Worm (Caenorhabditis elegans): Measurements from ENCODE around the gene F44F4.10.
"Not testable (repeated sequence)": the region's sequence is repeated elsewhere in the genome, so short reads cannot be mapped to it uniquely, and the experiment has no call there.

The F44F4.10 gene

DNA sequence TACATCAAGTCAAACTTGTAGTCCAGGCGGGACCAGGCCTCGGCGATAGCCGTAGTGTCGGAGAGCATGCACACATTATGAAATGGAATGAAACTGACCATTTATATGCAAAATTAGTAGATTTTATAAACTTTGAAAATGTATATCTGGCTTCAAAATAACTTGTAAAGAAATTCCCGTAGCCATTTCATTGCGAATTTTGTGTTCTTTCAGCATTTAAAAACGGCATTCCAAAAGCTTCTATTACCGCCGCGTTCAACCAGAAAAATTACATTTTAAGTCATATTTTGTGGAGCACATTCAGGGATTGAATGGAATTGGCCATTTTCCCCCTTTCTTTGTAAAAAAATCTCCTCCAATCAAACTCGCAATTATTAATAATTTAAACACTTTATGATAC is 5.8 kb upstream of the F44F4.10 start, which contains the start of gene Y19D2B.1:
Gene Y19D2B.1, minus strand, starts transcription at position 101 of the 400 bp plus-strand sequence.
- TF ChIP-seq F13C5.2 (tag; optimal IDR thresholded peaks at IDR 0.05); ceh-36 (tag; optimal IDR thresholded peaks at IDR 0.05); scrt-1 (GFP tag; IDR thresholded peaks at IDR 0.05): not testable (repeated sequence)

- TF ChIP-seq tbx-37 (GFP tag; conservative IDR thresholded peaks at IDR 0.05): no peak
- TF ChIP-seq tbx-11 (GFP tag; IDR thresholded peaks at IDR 0.05): no peak
- no peak for TF ChIP-seq sea-1 (GFP tag; conservative IDR thresholded peaks at IDR 0.05)
- TF ChIP-seq hnd-1 (tag; optimal IDR thresholded peaks at IDR 0.05): no peak
These were observed 1.3 kb upstream of the F44F4.10 start, which contains the start of gene tba-4 for ce11 chrII:10918293-10918756. tba-4 (plus strand) TSS chrII:10918706.

DNA sequence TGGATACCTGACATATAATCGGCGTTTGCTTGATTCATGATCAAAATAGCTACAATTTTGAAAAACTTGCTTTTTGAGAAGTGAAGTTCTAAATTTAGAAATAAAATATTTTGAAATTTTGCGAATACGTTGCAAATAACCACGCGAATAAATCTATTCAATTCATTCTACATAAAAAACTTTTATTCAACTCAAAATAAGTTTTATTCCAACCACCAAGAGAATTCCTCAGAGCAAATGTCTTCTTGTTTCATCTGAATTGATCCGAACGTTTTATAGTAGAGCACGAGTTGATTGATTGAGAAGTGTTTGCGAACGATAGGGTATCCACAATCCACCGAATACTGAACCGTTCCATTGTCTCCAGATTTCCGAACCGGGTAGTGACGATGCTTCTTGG is 1.3 kb downstream of the F44F4.10 start, which contains the start of gene F44F4.9:
Gene F44F4.9, minus strand, starts transcription at position 101 of the 400 bp plus-strand sequence.
- TF ChIP-seq hnd-1 (tag; optimal IDR thresholded peaks at IDR 0.05) (no peak), ceh-13 (GFP tag; optimal IDR thresholded peaks at IDR 0.05) (no peak), tbx-11 (GFP tag; IDR thresholded peaks at IDR 0.05) (no peak), tbx-37 (GFP tag; conservative IDR thresholded peaks at IDR 0.05) (no peak), ceh-36 (tag; optimal IDR thresholded peaks at IDR 0.05) (no peak), aly-1 (tag; optimal IDR thresholded peaks at IDR 0.05) (no peak), hmbx-1 (tag; optimal IDR thresholded peaks at IDR 0.05) (no peak), sea-1 (GFP tag; conservative IDR thresholded peaks at IDR 0.05) (no peak), flt-1 (GFP tag; IDR thresholded peaks at IDR 0.05) (no peak), ama-1 (optimal IDR thresholded peaks at IDR 0.05) (no peak), F13C5.2 (tag; optimal IDR thresholded peaks at IDR 0.05) (no peak), B0310.2 (tag; optimal IDR thresholded peaks at IDR 0.05) (no peak), ets-7 (tag; optimal IDR thresholded peaks at IDR 0.05) (no peak), tra-4 (tag; optimal IDR thresholded peaks at IDR 0.05) (no peak), hmg-4 (GFP tag; optimal IDR thresholded peaks at IDR 0.05) (no peak), scrt-1 (GFP tag; IDR thresholded peaks at IDR 0.05) (no peak), pes-1 (GFP tag; IDR thresholded peaks at IDR 0.05) (no peak)

DNA sequence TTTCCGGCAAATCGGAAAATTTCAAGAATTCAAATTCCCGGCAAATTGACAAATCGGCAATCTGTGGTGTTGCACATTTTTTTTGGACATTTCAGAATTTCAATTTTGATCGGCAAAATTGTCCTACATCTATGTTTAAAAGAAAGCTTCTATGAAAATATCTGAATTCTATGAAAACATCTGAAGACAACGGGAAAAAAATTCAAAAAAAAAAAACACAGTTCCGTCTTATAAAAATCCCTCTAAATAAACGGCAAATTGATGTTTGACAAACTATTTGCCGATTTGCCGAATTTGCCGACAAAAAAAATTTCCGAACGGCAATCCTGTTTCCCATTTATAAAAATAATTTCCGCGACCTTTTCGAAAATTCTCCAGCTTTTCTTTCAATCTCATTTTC is 2.7 kb downstream of the F44F4.10 start, which contains the start of gene F44F4.15:
Gene F44F4.15, plus strand, starts transcription at position 301 of the 400 bp plus-strand sequence.
- TF ChIP-seq flt-1 (GFP tag; IDR thresholded peaks at IDR 0.05): no peak
- no peak for TF ChIP-seq B0310.2 (tag; optimal IDR thresholded peaks at IDR 0.05)

ce11 chrII:10912995-10913394 is 4.1 kb downstream of the F44F4.10 start:
- TF ChIP-seq pes-1 (GFP tag; IDR thresholded peaks at IDR 0.05) (no peak), ceh-36 (tag; optimal IDR thresholded peaks at IDR 0.05) (no peak), scrt-1 (GFP tag; IDR thresholded peaks at IDR 0.05) (no peak), hnd-1 (tag; optimal IDR thresholded peaks at IDR 0.05) (no peak), hmg-4 (GFP tag; optimal IDR thresholded peaks at IDR 0.05) (no peak), hmbx-1 (tag; optimal IDR thresholded peaks at IDR 0.05) (no peak), tbx-37 (GFP tag; conservative IDR thresholded peaks at IDR 0.05) (no peak), ets-7 (tag; optimal IDR thresholded peaks at IDR 0.05) (no peak), sea-1 (GFP tag; conservative IDR thresholded peaks at IDR 0.05) (no peak), tbx-11 (GFP tag; IDR thresholded peaks at IDR 0.05) (no peak), ama-1 (optimal IDR thresholded peaks at IDR 0.05) (no peak)

DNA sequence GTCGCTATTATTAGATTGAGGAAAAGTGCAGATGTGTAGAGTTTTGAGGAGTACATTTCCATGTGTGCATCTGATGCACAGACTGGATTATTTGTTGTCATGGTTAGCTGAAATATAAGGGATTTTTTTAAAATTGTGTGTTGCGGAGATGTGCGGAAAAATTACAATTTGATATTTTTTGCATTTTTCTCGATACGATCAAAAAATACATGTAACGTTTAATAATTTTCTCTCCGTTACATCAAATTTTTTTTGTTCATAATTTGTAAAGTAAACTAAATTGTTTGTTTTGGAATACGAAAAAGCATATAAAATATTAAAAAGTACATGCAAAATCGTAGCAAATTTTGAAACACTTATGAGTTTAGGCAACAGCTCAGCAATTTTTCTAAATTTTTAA is 6.9 kb downstream of the F44F4.10 start, which contains the start of gene sra-11:
Gene sra-11, minus strand, starts transcription at position 101 of the 400 bp plus-strand sequence.
- no peak for TF ChIP-seq ama-1 (optimal IDR thresholded peaks at IDR 0.05)

DNA sequence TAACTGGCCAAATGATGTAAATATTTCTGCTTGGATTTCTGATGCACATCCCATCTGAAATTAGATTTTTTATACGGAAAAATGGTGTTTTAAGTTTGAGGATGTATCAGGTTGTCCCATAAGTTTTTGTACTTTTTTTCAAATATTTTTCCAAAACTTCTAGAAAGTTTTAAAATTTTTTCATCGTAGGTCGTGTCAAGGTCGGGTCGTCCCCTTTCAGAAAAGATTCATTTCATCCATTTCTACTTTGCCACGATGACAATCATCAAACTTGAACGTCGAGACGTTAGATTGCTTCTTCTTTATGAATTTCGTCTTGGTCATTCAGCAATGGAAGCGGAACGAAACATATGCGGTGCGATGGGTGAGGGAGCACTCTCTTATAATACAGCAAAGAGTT is 12.7 kb downstream of the F44F4.10 start, which contains the start of gene sra-12:
Gene sra-12, minus strand, starts transcription at position 101 of the 400 bp plus-strand sequence.
- TF ChIP-seq sea-1 (GFP tag; conservative IDR thresholded peaks at IDR 0.05); hmbx-1 (tag; optimal IDR thresholded peaks at IDR 0.05); F13C5.2 (tag; optimal IDR thresholded peaks at IDR 0.05): not testable (repeated sequence)

DNA sequence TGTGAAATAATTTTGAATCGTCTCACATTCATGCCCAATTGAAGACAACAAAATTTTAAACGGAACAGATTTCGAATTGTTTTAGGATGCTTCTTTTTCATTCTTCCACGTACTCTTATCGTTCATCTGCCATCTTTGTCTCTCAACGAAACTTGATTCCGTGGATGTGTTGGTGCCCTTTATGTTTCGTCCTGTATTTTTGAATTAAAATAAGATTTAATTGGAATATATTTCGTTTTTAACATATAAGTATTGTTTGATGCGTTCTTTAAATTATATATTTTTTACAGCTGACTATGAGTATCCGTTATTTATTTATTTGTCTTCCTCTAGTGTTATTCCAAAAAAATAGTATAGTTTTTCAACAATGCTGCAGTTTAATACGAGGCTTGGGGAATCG is 15.0 kb downstream of the F44F4.10 start, which contains the start of gene gly-1:
Gene gly-1, minus strand, starts transcription at position 101 of the 400 bp plus-strand sequence.
- no peak for TF ChIP-seq ceh-13 (GFP tag; optimal IDR thresholded peaks at IDR 0.05)

DNA sequence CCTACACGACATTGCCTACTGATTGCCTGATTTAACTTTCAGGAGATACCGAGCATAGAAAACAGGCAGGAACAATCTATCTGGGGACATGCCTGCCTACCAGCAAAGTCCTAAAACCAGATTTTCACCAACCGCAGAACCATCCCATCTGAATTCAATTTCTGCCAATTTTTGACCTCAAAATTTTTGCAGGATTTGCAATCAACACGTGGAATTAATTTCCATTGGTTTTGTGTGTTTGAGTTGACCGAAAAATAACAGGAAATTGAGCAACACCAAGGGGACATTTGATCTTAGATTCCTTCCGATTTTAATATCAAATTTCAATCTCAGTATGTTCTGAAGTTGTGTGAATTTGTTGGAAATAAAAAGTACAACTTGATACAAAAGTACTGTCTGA is 18.1 kb downstream of the F44F4.10 start:
- TF ChIP-seq ets-7 (tag; optimal IDR thresholded peaks at IDR 0.05): no peak
- no peak for TF ChIP-seq scrt-1 (GFP tag; IDR thresholded peaks at IDR 0.05)
- no peak for TF ChIP-seq B0310.2 (tag; optimal IDR thresholded peaks at IDR 0.05)
- TF ChIP-seq aly-1 (tag; optimal IDR thresholded peaks at IDR 0.05): no peak
- TF ChIP-seq ama-1 (optimal IDR thresholded peaks at IDR 0.05): no peak
- TF ChIP-seq sea-1 (GFP tag; conservative IDR thresholded peaks at IDR 0.05): no peak
- TF ChIP-seq tra-4 (tag; optimal IDR thresholded peaks at IDR 0.05): no peak
- TF ChIP-seq tbx-11 (GFP tag; IDR thresholded peaks at IDR 0.05): no peak
- no peak for TF ChIP-seq pes-1 (GFP tag; IDR thresholded peaks at IDR 0.05)
- no peak for TF ChIP-seq flt-1 (GFP tag; IDR thresholded peaks at IDR 0.05)
- no peak for TF ChIP-seq hnd-1 (tag; optimal IDR thresholded peaks at IDR 0.05)
- TF ChIP-seq hmbx-1 (tag; optimal IDR thresholded peaks at IDR 0.05): no peak
- TF ChIP-seq F13C5.2 (tag; optimal IDR thresholded peaks at IDR 0.05): no peak
- TF ChIP-seq hmg-4 (GFP tag; optimal IDR thresholded peaks at IDR 0.05): no peak
- TF ChIP-seq tbx-37 (GFP tag; conservative IDR thresholded peaks at IDR 0.05): no peak
- no peak for TF ChIP-seq ceh-36 (tag; optimal IDR thresholded peaks at IDR 0.05)
